Worm (Caenorhabditis elegans) whole organism, midembryonic: ENCODE measurements around the gene T23D5.3.

Experiments
- T22C8.4 ChIP-seq: fragments of 200-800 bp; sonication (Bioruptor generic); IDR thresholded peaks from 2 replicates; pipeline ENCODE4 v1.3.6; 2022; ENCODE audit warnings: missing genetic modification characterization, missing compliant biosample characterization
- cog-1 ChIP-seq: sonication (generic microtip); optimal IDR thresholded peaks from 2 replicates; lab custom pipeline; 2016; ENCODE audit warnings: missing genetic modification characterization, missing compliant biosample characterization
- flt-1 ChIP-seq: fragments of 200-800 bp; sonication (Bioruptor generic); IDR thresholded peaks from 2 replicates; pipeline ENCODE4 v1.3.6; 2022; ENCODE audit warnings: missing genetic modification characterization, missing compliant biosample characterization
- klf-2 ChIP-seq: fragments of 200-800 bp; sonication (Bioruptor generic); conservative IDR thresholded peaks from 2 replicates; pipeline ENCODE4 v1.3.6; 2022; ENCODE audit warnings: missing genetic modification reagents, missing genetic modification characterization, missing compliant biosample characterization
- med-1 ChIP-seq: sonication (generic microtip); optimal IDR thresholded peaks from 2 replicates; lab custom pipeline; 2017; ENCODE audit warnings: missing genetic modification characterization, mild to moderate bottlenecking, missing compliant biosample characterization, antibody characterized with exemption, missing genetic modification reagents; ENCODE audit not compliant: insufficient read depth
- ref-1 ChIP-seq: fragments of 200-800 bp; sonication (Bioruptor generic); conservative IDR thresholded peaks from 2 replicates; pipeline ENCODE4 v1.3.6; 2022; ENCODE audit warnings: missing genetic modification reagents, missing genetic modification characterization, missing compliant biosample characterization
- tab-1 ChIP-seq: fragments of 200-800 bp; sonication (Bioruptor generic); IDR thresholded peaks from 2 replicates; pipeline ENCODE4 v1.3.6; 2022; ENCODE audit warnings: missing genetic modification characterization, missing compliant biosample characterization
- ztf-23 ChIP-seq: fragments of 200-800 bp; sonication (Bioruptor generic); IDR thresholded peaks from 2 replicates; pipeline ENCODE4 v1.3.6; 2022; ENCODE audit warnings: missing genetic modification reagents, missing genetic modification characterization, missing compliant biosample characterization
- ztf-29 ChIP-seq: fragments of 200-800 bp; sonication (Bioruptor generic); IDR thresholded peaks from 2 replicates; pipeline ENCODE4 v1.3.6; 2022; ENCODE audit warnings: missing genetic modification reagents, missing genetic modification characterization, missing compliant biosample characterization

Gene T23D5.3

ce11 chrV:15698099-15698498 lies 35.4 kb downstream of the T23D5.3 start, which contains the start of gene srx-29:
Gene srx-29 (minus strand): TSS chrV:15698199.
- no peak for TF ChIP-seq klf-2 (GFP tag; lab: Robert Waterston, UW)
- no peak for TF ChIP-seq med-1
- no peak for TF ChIP-seq ref-1
- no peak for TF ChIP-seq flt-1 (GFP tag; lab: Robert Waterston, UW)
- no peak for TF ChIP-seq ztf-23 (GFP tag; lab: Robert Waterston, UW)
- no peak for TF ChIP-seq ztf-29 (GFP tag; lab: Robert Waterston, UW)
- no peak for TF ChIP-seq tab-1 (GFP tag; lab: Robert Waterston, UW)
- TF ChIP-seq T22C8.4 (GFP tag; lab: Robert Waterston, UW) = no peak
- no peak for TF ChIP-seq cog-1 (tag; lab: Kevin White, UChicago)

- TF ChIP-seq ztf-23 (GFP tag; lab: Robert Waterston, UW) (no peak), flt-1 (GFP tag; lab: Robert Waterston, UW) (no peak), tab-1 (GFP tag; lab: Robert Waterston, UW) (no peak), cog-1 (tag; lab: Kevin White, UChicago) (no peak), T22C8.4 (GFP tag; lab: Robert Waterston, UW) (no peak), ztf-29 (GFP tag; lab: Robert Waterston, UW) (no peak), med-1 (no peak)
Observed at ce11 chrV:15693682-15694081, 39.8 kb downstream of the T23D5.3 start, which contains the start of gene nhr-198. Gene nhr-198 (plus strand): TSS chrV:15693994.

ce11 chrV:15689952-15690351 lies 43.5 kb downstream of the T23D5.3 start, which contains the start of gene nhr-268:
Gene nhr-268 (plus strand): TSS chrV:15690252.
- no peak for TF ChIP-seq ztf-23 (GFP tag; lab: Robert Waterston, UW)
- TF ChIP-seq ztf-29 (GFP tag; lab: Robert Waterston, UW) = no peak
- no peak for TF ChIP-seq ref-1
- TF ChIP-seq klf-2 (GFP tag; lab: Robert Waterston, UW) = no peak
- TF ChIP-seq cog-1 (tag; lab: Kevin White, UChicago) = no peak
- TF ChIP-seq flt-1 (GFP tag; lab: Robert Waterston, UW) = no peak
- TF ChIP-seq med-1 = no peak
- no peak for TF ChIP-seq T22C8.4 (GFP tag; lab: Robert Waterston, UW)
- TF ChIP-seq tab-1 (GFP tag; lab: Robert Waterston, UW) = no peak

ce11 chrV:15687660-15688059 lies 45.8 kb downstream of the T23D5.3 start, which contains the start of gene nhr-197:
Gene nhr-197 (plus strand): TSS chrV:15687960.
- TF ChIP-seq ztf-23 (GFP tag; lab: Robert Waterston, UW) = no peak
- TF ChIP-seq ref-1 = no peak
- TF ChIP-seq flt-1 (GFP tag; lab: Robert Waterston, UW) = no peak
- TF ChIP-seq klf-2 (GFP tag; lab: Robert Waterston, UW) = no peak
- TF ChIP-seq ztf-29 (GFP tag; lab: Robert Waterston, UW) = no peak
- no peak for TF ChIP-seq cog-1 (tag; lab: Kevin White, UChicago)
- no peak for TF ChIP-seq med-1
- TF ChIP-seq T22C8.4 (GFP tag; lab: Robert Waterston, UW) = no peak
- TF ChIP-seq tab-1 (GFP tag; lab: Robert Waterston, UW) = no peak

- TF ChIP-seq cog-1 (tag; lab: Kevin White, UChicago) = no peak
- no peak for TF ChIP-seq ztf-23 (GFP tag; lab: Robert Waterston, UW)
- no peak for TF ChIP-seq tab-1 (GFP tag; lab: Robert Waterston, UW)
- TF ChIP-seq flt-1 (GFP tag; lab: Robert Waterston, UW) = no peak
- TF ChIP-seq T22C8.4 (GFP tag; lab: Robert Waterston, UW) = no peak
- no peak for TF ChIP-seq med-1
Observed at ce11 chrV:15685599-15685998, 47.9 kb downstream of the T23D5.3 start, which contains the start of gene nhr-196. Gene nhr-196 (plus strand): TSS chrV:15685716.
